Fruit fly (Drosophila melanogaster): ENCODE measurements around the gene Ptp61F.
A peak's percentile ranks its signal among the peaks of the same experiment; 100 is the strongest.

Ptp61F gene

dm6 chr3L:1376014-1376745 lies 98.9 kb downstream of the Ptp61F start (continued):
- TF ChIP-seq tio (GFP tag; optimal IDR thresholded peaks at IDR 0.05) (no peak), CG15696 (tag; optimal IDR thresholded peaks at IDR 0.05) (no peak), Doc2 (GFP tag; IDR thresholded peaks at IDR 0.05) (no peak), B-H1 (GFP tag; IDR thresholded peaks at IDR 0.05) (peak; percentile 26; the same call in 2 of the 3 replicates), CG18599 (GFP tag; optimal IDR thresholded peaks at IDR 0.05) (peak; percentile 6), kni (GFP tag; optimal IDR thresholded peaks at IDR 0.05) (no peak), Xrp1 (GFP tag; IDR thresholded peaks at IDR 0.05) (peak; percentile 72), al (GFP tag; IDR thresholded peaks at IDR 0.05) (0 out of 2 replicates have a peak, but pooled peaks have one; percentile 6), CG2712 (tag; optimal IDR thresholded peaks at IDR 0.05) (peak; percentile 71), CG13424 (tag; optimal IDR thresholded peaks at IDR 0.05) (peak; percentile 51), CG30403 (GFP tag; optimal IDR thresholded peaks at IDR 0.05) (peak; percentile 61), cas (GFP tag; IDR thresholded peaks at IDR 0.05) (no peak), CG2678 (tag; optimal IDR thresholded peaks at IDR 0.05) (peak; percentile 46), CG6272 (GFP tag; IDR thresholded peaks at IDR 0.05) (0 out of 2 replicates have a peak, but pooled peaks have one; percentile 22), pb (GFP tag; optimal IDR thresholded peaks at IDR 0.05) (no peak), CG6175 (GFP tag; IDR thresholded peaks at IDR 0.05) (no peak), cg (GFP tag; optimal IDR thresholded peaks at IDR 0.05) (no peak), CG12769 (tag; optimal IDR thresholded peaks at IDR 0.05) (peak; percentile 56), CG9215 (GFP tag; IDR thresholded peaks at IDR 0.05) (no peak), Sry-δ (GFP tag; optimal IDR thresholded peaks at IDR 0.05) (peak; percentile 54), CG11093 (GFP tag; IDR thresholded peaks at IDR 0.05) (no peak), GATAe (GFP tag; conservative IDR thresholded peaks at IDR 0.05) (no peak), chm (GFP tag; IDR thresholded peaks at IDR 0.05) (no peak), bigmax (GFP tag; optimal IDR thresholded peaks at IDR 0.05) (no peak), CG11696 (GFP tag; IDR thresholded peaks at IDR 0.05) (no peak), MESR4 (GFP tag; optimal IDR thresholded peaks at IDR 0.05) (no peak), ERR (GFP tag; optimal IDR thresholded peaks at IDR 0.05) (no peak), CG7987 (GFP tag; optimal IDR thresholded peaks at IDR 0.05) (no peak), CG11695 (GFP tag; IDR thresholded peaks at IDR 0.05) (0 out of 3 replicates have a peak, but pooled peaks have one; percentile 33), kah (GFP tag; optimal IDR thresholded peaks at IDR 0.05) (no peak), vnd (GFP tag; IDR thresholded peaks at IDR 0.05; ENCODE audit: partially characterized antibody) (0 out of 3 replicates have a peak, but pooled peaks have one; percentile 45), ATbp (GFP tag; optimal IDR thresholded peaks at IDR 0.05) (peak; percentile 47), HLHmδ (GFP tag; optimal IDR thresholded peaks at IDR 0.05) (no peak), BtbVII (GFP tag; optimal IDR thresholded peaks at IDR 0.05) (no peak), zfh2 (GFP tag; optimal IDR thresholded peaks at IDR 0.05) (no peak), CG15514 (GFP tag; optimal IDR thresholded peaks at IDR 0.05) (no peak), Dbx (GFP tag; IDR thresholded peaks at IDR 0.05) (no peak), CG11504 (tag; optimal IDR thresholded peaks at IDR 0.05) (peak; percentile 70), Vsx1 (GFP tag; optimal IDR thresholded peaks at IDR 0.05) (no peak), pnt (GFP tag; optimal IDR thresholded peaks at IDR 0.05) (peak; percentile 35), tup (GFP tag; optimal IDR thresholded peaks at IDR 0.05) (no peak), HLH54F (GFP tag; optimal IDR thresholded peaks at IDR 0.05) (no peak), Bteb2 (GFP tag; optimal IDR thresholded peaks at IDR 0.05) (no peak), Fer2 (tag; optimal IDR thresholded peaks at IDR 0.05) (no peak), CG3838 (GFP tag; optimal IDR thresholded peaks at IDR 0.05) (no peak), trh (GFP tag; optimal IDR thresholded peaks at IDR 0.05) (peak; percentile 9), CG31441 (GFP tag; IDR thresholded peaks at IDR 0.05) (peak; percentile 74), CG32532 (GFP tag; IDR thresholded peaks at IDR 0.05) (peak; percentile 20; the same call in 1 of the 2 replicates), Asciz (GFP tag; optimal IDR thresholded peaks at IDR 0.05) (peak; percentile 35)

Measured in whole organism, embryonic.